Worm (Caenorhabditis elegans) whole organism, young adult: ENCODE results near the gene vha-2.

Source experiments
- F57A8.1 ChIP-seq: fragments of 200-800 bp; sonication (Bioruptor generic); optimal IDR thresholded peaks from 2 replicates; lab custom pipeline; 2018; ENCODE audit warnings: mild to moderate bottlenecking, missing genetic modification characterization, moderate library complexity, missing compliant biosample characterization
- Y53G8AR.9 ChIP-seq: fragments of 200-800 bp; sonication (Bioruptor generic); conservative IDR thresholded peaks from 2 replicates; pipeline ENCODE4 v1.3.6; 2022; ENCODE audit warnings: missing genetic modification reagents, missing genetic modification characterization, missing compliant biosample characterization
- attf-5 ChIP-seq: fragments of 200-800 bp; sonication (Bioruptor generic); optimal IDR thresholded peaks from 2 replicates; lab custom pipeline; 2018; ENCODE audit warnings: mild to moderate bottlenecking, missing genetic modification characterization, missing compliant biosample characterization
- bed-2 ChIP-seq: fragments of 200-800 bp; sonication (Bioruptor generic); IDR thresholded peaks from 2 replicates; pipeline ENCODE4 v1.3.6; 2022; ENCODE audit warnings: missing genetic modification reagents, missing genetic modification characterization, missing compliant biosample characterization
- cebp-1 ChIP-seq, 2 experiments: fragments of 200-800 bp in 1 of 2; sonication (Bioruptor generic) in 1 of 2; sonication (generic microtip) in 1 of 2; IDR thresholded peaks in 1 of 2; optimal IDR thresholded peaks in 1 of 2; 2 replicates each; pipeline versions ENCODE4 v1.3.6 to Lab custom; 2017 to 2022; ENCODE audit warnings: missing compliant biosample characterization in 2 of 2, missing genetic modification characterization in 2 of 2, mild to moderate bottlenecking in 1 of 2, missing genetic modification reagents in 1 of 2, moderate library complexity in 1 of 2
- dox-1 ChIP-seq: fragments of 200-800 bp; sonication (Bioruptor generic); IDR thresholded peaks from 2 replicates; pipeline ENCODE4 v1.3.6; 2022; ENCODE audit warnings: missing genetic modification reagents, missing genetic modification characterization, missing compliant biosample characterization
- nhr-90 ChIP-seq: sonication (generic microtip); optimal IDR thresholded peaks from 2 replicates; lab custom pipeline; 2016; ENCODE audit warnings: missing genotype, mild to moderate bottlenecking, missing genetic modification characterization, missing compliant biosample characterization
- sea-2 ChIP-seq: fragments of 200-800 bp; sonication (Bioruptor generic); IDR thresholded peaks from 2 replicates; pipeline ENCODE4 v1.3.6; 2022; ENCODE audit warnings: missing genetic modification characterization, missing compliant biosample characterization
- tbp1 ChIP-seq: fragments of 200-800 bp; sonication (Bioruptor generic); optimal IDR thresholded peaks from 2 replicates; lab custom pipeline; 2018; ENCODE audit warnings: mild to moderate bottlenecking, missing genetic modification characterization, missing compliant biosample characterization

DNA sequence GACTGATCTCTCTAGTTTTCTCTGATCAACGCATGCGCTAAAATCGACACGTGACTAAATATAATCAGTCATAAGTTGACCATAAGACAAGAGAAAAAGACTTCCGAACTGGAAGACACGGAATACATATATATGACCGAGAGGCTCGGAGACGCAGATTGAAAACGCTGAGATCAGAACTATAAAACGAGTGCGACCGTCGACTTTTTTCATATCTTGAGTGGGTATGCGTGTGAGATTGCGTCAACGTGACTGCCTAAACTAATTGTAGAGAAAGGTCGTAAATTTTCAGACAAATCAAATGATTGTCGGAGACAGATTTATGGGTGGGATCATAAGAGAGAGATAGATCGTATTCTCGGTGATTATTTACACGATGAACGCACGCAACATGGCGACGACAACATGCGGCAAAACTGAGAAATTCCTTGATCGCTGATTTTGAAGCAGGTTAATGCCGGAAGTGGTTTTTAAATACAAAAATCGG, 25.6 kb downstream of the vha-2 start:
- TF ChIP-seq attf-5 (peak; percentile 47), nhr-90 (tag; lab: Kevin White, UChicago) (no peak), dox-1 (GFP tag; lab: Robert Waterston, UW) (no peak), bed-2 (no peak), tbp1 (GFP tag; lab: Kevin White, UChicago) (no peak), cebp-1 (GFP tag; IDR thresholded peaks at IDR 0.05; lab: Robert Waterston, UW) (no peak), cebp-1 (tag; optimal IDR thresholded peaks at IDR 0.05; lab: Kevin White, UChicago) (peak; percentile 4), Y53G8AR.9 (GFP tag; lab: Robert Waterston, UW) (0 out of 2 replicates have a peak, but pooled peaks have one; percentile 15), sea-2 (GFP tag; lab: Robert Waterston, UW) (no peak), F57A8.1 (no peak)
